Fruit fly (Drosophila melanogaster): ENCODE measurements around the gene Smr.
A peak's percentile ranks its signal among the peaks of the same experiment; 100 is the strongest.

The Smr gene

DNA sequence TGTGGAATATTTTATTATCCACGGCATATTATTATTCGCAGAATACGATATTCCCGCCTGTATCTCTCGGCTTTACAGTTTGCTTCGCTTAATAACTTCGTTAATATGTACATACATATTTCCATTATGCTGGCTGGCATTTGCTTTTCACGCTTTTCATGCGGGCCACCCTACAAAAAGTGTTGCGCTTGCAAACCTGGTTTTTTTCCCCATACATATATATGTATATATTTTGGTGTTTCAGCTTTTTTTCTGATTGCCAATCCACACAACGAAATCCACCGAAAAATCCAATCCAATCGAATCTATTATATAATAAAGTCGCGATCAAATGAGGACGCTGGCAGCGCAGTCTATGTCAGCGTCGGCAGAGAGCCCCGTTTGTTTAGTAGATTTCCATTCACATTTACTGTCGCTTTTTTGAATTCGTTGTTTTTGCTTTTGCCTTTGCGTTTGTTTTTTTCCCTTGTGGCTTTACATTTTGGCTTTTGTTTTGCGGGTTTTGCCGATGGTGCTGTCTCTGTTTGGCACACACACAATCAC is 76.6 kb downstream of the Smr start (continued):
- TF ChIP-seq CG18476 (GFP tag; optimal IDR thresholded peaks at IDR 0.05) = no peak
- no peak for TF ChIP-seq CG1647 (GFP tag; optimal IDR thresholded peaks at IDR 0.05)
- TF ChIP-seq CG7556 (GFP tag; optimal IDR thresholded peaks at IDR 0.05) = peak; percentile 26
- TF ChIP-seq crp (GFP tag; optimal IDR thresholded peaks at IDR 0.05) = no peak
- peak; percentile 40 for TF ChIP-seq CG15269 (tag; optimal IDR thresholded peaks at IDR 0.05)
- no peak for TF ChIP-seq hkb (optimal IDR thresholded peaks at IDR 0.05)
- no peak for TF ChIP-seq hkb (GFP tag; IDR thresholded peaks at IDR 0.05)
- TF ChIP-seq Hr51 (GFP tag; optimal IDR thresholded peaks at IDR 0.05) = peak in 1 of 2 experiments; percentile 6
- peak; percentile 76 for TF ChIP-seq gcm (GFP tag; optimal IDR thresholded peaks at IDR 0.05)
- no peak for TF ChIP-seq HLHmδ (GFP tag; optimal IDR thresholded peaks at IDR 0.05)
- TF ChIP-seq CG30403 (GFP tag; optimal IDR thresholded peaks at IDR 0.05) = peak; percentile 5
- TF ChIP-seq dm (GFP tag; optimal IDR thresholded peaks at IDR 0.05) = no peak
- 0 out of 2 replicates have a peak, but pooled peaks have one; percentile 4 for TF ChIP-seq CG31441 (GFP tag; IDR thresholded peaks at IDR 0.05)
- no peak for TF ChIP-seq sens (GFP tag)
- TF ChIP-seq CTCF (GFP tag; optimal IDR thresholded peaks at IDR 0.05) = no peak
- no peak for TF ChIP-seq Dll (GFP tag; IDR thresholded peaks at IDR 0.05; ENCODE audit: partially characterized antibody)
- peak; percentile 87; the same call in 2 of the 4 replicates for TF ChIP-seq chinmo (GFP tag; IDR thresholded peaks at IDR 0.05; ENCODE audit: partially characterized antibody)
- peak in 1 of 3 experiments; percentile 16 for TF ChIP-seq lola (GFP tag; optimal IDR thresholded peaks at IDR 0.05)
- peak; percentile 44 for TF ChIP-seq CG13775 (GFP tag; optimal IDR thresholded peaks at IDR 0.05)
- no peak for TF ChIP-seq Bdp1 (GFP tag; optimal IDR thresholded peaks at IDR 0.05)
- TF ChIP-seq sug (tag; optimal IDR thresholded peaks at IDR 0.05) = no peak
- no peak for TF ChIP-seq ro (GFP tag; IDR thresholded peaks at IDR 0.05)
- TF ChIP-seq CG7839 (tag; optimal IDR thresholded peaks at IDR 0.05) = peak; percentile 9
- no peak for TF ChIP-seq Vsx1 (GFP tag; optimal IDR thresholded peaks at IDR 0.05)
- peak; percentile 31 for TF ChIP-seq Meics (GFP tag; optimal IDR thresholded peaks at IDR 0.05)
- no peak for TF ChIP-seq seq (GFP tag; IDR thresholded peaks at IDR 0.05)
- TF ChIP-seq Pdp1 (GFP tag; optimal IDR thresholded peaks at IDR 0.05) = peak in 1 of 2 experiments; percentile 86
- peak; percentile 30 for TF ChIP-seq CG11504 (tag; optimal IDR thresholded peaks at IDR 0.05)
- TF ChIP-seq Adf1 (GFP tag; IDR thresholded peaks at IDR 0.05) = peak; percentile 75
- no peak for TF ChIP-seq tap (tag; optimal IDR thresholded peaks at IDR 0.05)
- no peak for TF ChIP-seq Eip74EF (GFP tag; optimal IDR thresholded peaks at IDR 0.05)
- TF ChIP-seq Sox100B (GFP tag; optimal IDR thresholded peaks at IDR 0.05) = peak; percentile 13
- TF ChIP-seq D19B (GFP tag; optimal IDR thresholded peaks at IDR 0.05) = peak; percentile 25
- TF ChIP-seq yki (optimal IDR thresholded peaks at IDR 0.05) = no peak
- TF ChIP-seq CG2678 (tag; optimal IDR thresholded peaks at IDR 0.05) = no peak
- TF ChIP-seq CG42726 (GFP tag; IDR thresholded peaks at IDR 0.05; ENCODE audit: partially characterized antibody) = no peak
- no peak for TF ChIP-seq Nf-YC (tag; optimal IDR thresholded peaks at IDR 0.05)
- peak; percentile 32 for TF ChIP-seq CoRest (tag; optimal IDR thresholded peaks at IDR 0.05)

DNA sequence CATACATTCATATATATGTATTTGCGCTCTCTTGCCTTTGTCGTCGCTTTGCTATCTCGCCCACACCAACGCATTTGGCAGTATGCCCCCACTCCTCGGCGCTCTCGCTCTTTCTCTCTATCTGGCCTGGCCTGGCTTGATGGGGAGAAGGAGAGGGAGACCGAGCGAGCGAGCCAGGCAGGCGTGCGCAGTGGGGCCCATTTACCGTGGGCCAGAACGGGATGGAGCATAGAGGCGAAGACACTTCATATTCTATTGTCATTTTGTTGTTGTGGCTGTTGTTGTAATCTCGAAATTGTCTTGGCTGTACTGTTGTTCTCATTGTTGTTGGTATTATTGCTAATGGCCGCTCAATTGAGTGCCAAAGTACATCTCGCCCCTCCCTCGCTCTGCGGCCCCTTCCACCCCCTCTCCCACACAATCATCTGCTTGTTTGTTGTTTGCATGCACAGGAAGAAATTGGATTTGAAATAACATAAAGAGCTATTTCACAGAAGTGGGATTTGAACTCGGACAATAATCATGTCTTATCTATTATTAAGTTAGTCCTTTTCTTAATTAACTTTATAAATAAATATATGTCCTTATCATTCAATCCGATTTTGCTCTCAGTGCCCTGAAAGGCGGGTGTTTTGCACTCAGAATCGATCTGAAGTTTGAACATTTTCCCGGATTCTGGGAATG is 77.2 kb downstream of the Smr start:
- peak; percentile 87 for TF ChIP-seq CG3281 (GFP tag; optimal IDR thresholded peaks at IDR 0.05)
- TF ChIP-seq CG10147 (GFP tag; optimal IDR thresholded peaks at IDR 0.05) = peak; percentile 85
- TF ChIP-seq Hand (GFP tag; optimal IDR thresholded peaks at IDR 0.05) = peak; percentile 75
- TF ChIP-seq CG11093 (GFP tag; IDR thresholded peaks at IDR 0.05) = peak; percentile 87
- TF ChIP-seq CG4730 (GFP tag; IDR thresholded peaks at IDR 0.05) = peak; percentile 87
- peak; percentile 50; the same call in 1 of the 2 replicates for TF ChIP-seq Dip2 (GFP tag; IDR thresholded peaks at IDR 0.05)
- TF ChIP-seq Fer1 (GFP tag; optimal IDR thresholded peaks at IDR 0.05) = peak; percentile 81
- TF ChIP-seq sug (tag; optimal IDR thresholded peaks at IDR 0.05) = peak; percentile 60
- TF ChIP-seq CG5245 (GFP tag; optimal IDR thresholded peaks at IDR 0.05) = peak; percentile 77
- no peak for TF ChIP-seq CG17912 (GFP tag; optimal IDR thresholded peaks at IDR 0.05)
- TF ChIP-seq HLHmδ (GFP tag; optimal IDR thresholded peaks at IDR 0.05) = no peak
- TF ChIP-seq E2f1 (GFP tag; IDR thresholded peaks at IDR 0.05) = peak; percentile 90
- TF ChIP-seq wek (GFP tag; optimal IDR thresholded peaks at IDR 0.05) = peak; percentile 57
- peak; percentile 93 for TF ChIP-seq CG1832 (GFP tag; optimal IDR thresholded peaks at IDR 0.05)
